Worm (Caenorhabditis elegans) whole organism, L1 larva: ENCODE data around the gene T12G3.2.

ENCODE experiments used
- F16B12.6 ChIP-seq: fragments of 150-350 bp; optimal IDR thresholded peaks from 2 replicates; lab custom pipeline; 2014; ENCODE audit warnings: missing biosample characterization, missing genetic modification characterization
- blmp-1 ChIP-seq: fragments of 150-350 bp; optimal IDR thresholded peaks from 2 replicates; lab custom pipeline; 2014; ENCODE audit warnings: missing biosample characterization, missing genetic modification characterization
- ceh-82 ChIP-seq, 3 experiments: fragments of 150-350 bp in 1 of 3; sonication (generic microtip) in 2 of 3; optimal IDR thresholded peaks; 2 replicates each; lab custom pipeline; 2014 to 2017; ENCODE audit warnings: missing biosample characterization in 3 of 3, missing genetic modification characterization in 3 of 3
- ceh-88 ChIP-seq: fragments of 200-800 bp; sonication (Bioruptor generic); IDR thresholded peaks from 2 replicates; pipeline ENCODE4 v1.3.6; 2022; ENCODE audit warnings: missing genetic modification characterization, missing compliant biosample characterization
- dpl-1 ChIP-seq, 3 experiments: fragments of 150-350 bp in 2 of 3; sonication (generic microtip) in 1 of 3; optimal IDR thresholded peaks; 2 replicates each; lab custom pipeline; 2014 to 2017; ENCODE audit warnings: missing biosample characterization in 3 of 3, missing genetic modification characterization in 3 of 3, missing genetic modification reagents in 3 of 3
- efl-1 ChIP-seq, 4 experiments: fragments of 150-350 bp; optimal IDR thresholded peaks in 3 of 4; peaks in 1 of 4; 1 replicate in 1 of 4; 2 replicates in 3 of 4; lab custom pipeline; 2014; ENCODE audit warnings: missing biosample characterization in 2 of 4, missing genetic modification characterization in 2 of 4, missing genetic modification reagents in 2 of 4
- egl-13 ChIP-seq: sonication (generic microtip); optimal IDR thresholded peaks from 2 replicates; lab custom pipeline; 2016; ENCODE audit warnings: missing genotype, missing genetic modification reagents, missing genetic modification characterization, missing compliant biosample characterization
- elt-3 ChIP-seq, 6 experiments: fragments of 150-350 bp in 1 of 6; sonication (generic microtip); optimal IDR thresholded peaks; 2 replicates each; lab custom pipeline; 2017 to 2018; ENCODE audit warnings: missing biosample characterization in 6 of 6, missing genetic modification characterization in 6 of 6, inconsistent platforms in 1 of 6
- fkh-10 ChIP-seq: sonication (generic microtip); optimal IDR thresholded peaks from 2 replicates; lab custom pipeline; 2017; ENCODE audit warnings: missing biosample characterization, missing genetic modification reagents, missing genetic modification characterization
- fkh-4 ChIP-seq: sonication (generic microtip); optimal IDR thresholded peaks from 2 replicates; lab custom pipeline; 2016; ENCODE audit warnings: missing compliant biosample characterization, missing genetic modification characterization, borderline replicate concordance
- hlh-17 ChIP-seq: fragments of 200-800 bp; sonication (Bioruptor generic); optimal IDR thresholded peaks from 2 replicates; lab custom pipeline; 2018; ENCODE audit warnings: missing genetic modification characterization, mild to moderate bottlenecking, missing compliant biosample characterization, moderate library complexity, borderline replicate concordance
- hlh-4 ChIP-seq: sonication (generic microtip); optimal IDR thresholded peaks from 2 replicates; lab custom pipeline; 2016; ENCODE audit warnings: mild to moderate bottlenecking, missing genetic modification characterization, missing compliant biosample characterization
- irx-1 ChIP-seq: sonication (generic microtip); optimal IDR thresholded peaks from 2 replicates; lab custom pipeline; 2016; ENCODE audit warnings: missing genetic modification characterization, missing compliant biosample characterization
- lin-14 ChIP-seq: fragments of 200-800 bp; sonication (Bioruptor generic); optimal IDR thresholded peaks from 2 replicates; lab custom pipeline; 2018; ENCODE audit warnings: mild to moderate bottlenecking, missing genetic modification characterization, moderate library complexity, missing compliant biosample characterization
- lin-35 ChIP-seq, 2 experiments: fragments of 150-350 bp; optimal IDR thresholded peaks; 2 replicates each; lab custom pipeline; 2014; ENCODE audit warnings: missing biosample characterization in 2 of 2, missing genetic modification characterization in 2 of 2, missing genetic modification reagents in 2 of 2
- lin-39 ChIP-seq: fragments of 150-350 bp; optimal IDR thresholded peaks from 2 replicates; lab custom pipeline; 2014; ENCODE audit warnings: missing biosample characterization, missing genetic modification reagents, missing genetic modification characterization
- lir-3 ChIP-seq: sonication (generic microtip); optimal IDR thresholded peaks from 2 replicates; lab custom pipeline; 2016; ENCODE audit warnings: mild to moderate bottlenecking, missing genetic modification characterization, moderate library complexity, missing compliant biosample characterization; ENCODE audit not compliant: poor library complexity
- mab-9 ChIP-seq: fragments of 200-800 bp; sonication (Bioruptor generic); IDR thresholded peaks from 2 replicates; pipeline ENCODE4 v1.3.6; 2022; ENCODE audit warnings: missing genetic modification reagents, missing genetic modification characterization, missing compliant biosample characterization
- mef-2 ChIP-seq: fragments of 150-350 bp; optimal IDR thresholded peaks from 2 replicates; lab custom pipeline; 2014; ENCODE audit warnings: missing biosample characterization, missing genetic modification characterization
- nhr-20 ChIP-seq: sonication (generic microtip); optimal IDR thresholded peaks from 2 replicates; lab custom pipeline; 2016; ENCODE audit warnings: mild to moderate bottlenecking, missing genetic modification characterization, missing compliant biosample characterization
- nhr-71 ChIP-seq: sonication (generic microtip); optimal IDR thresholded peaks from 2 replicates; lab custom pipeline; 2016; ENCODE audit warnings: mild to moderate bottlenecking, missing genetic modification characterization, moderate library complexity, missing compliant biosample characterization
- nhr-85 ChIP-seq: sonication (generic microtip); peaks from one replicate; lab custom pipeline; 2016; ENCODE audit warnings: missing genetic modification characterization, inconsistent platforms, missing compliant biosample characterization
- nhr-90 ChIP-seq: sonication (generic microtip); optimal IDR thresholded peaks from 2 replicates; lab custom pipeline; 2016; ENCODE audit warnings: mild to moderate bottlenecking, missing genetic modification characterization, missing compliant biosample characterization; ENCODE audit not compliant: poor library complexity
- pqm-1 ChIP-seq: sonication (generic microtip); optimal IDR thresholded peaks from 3 replicates; lab custom pipeline; 2017; ENCODE audit warnings: missing biosample characterization, missing genetic modification characterization
- rnt-1 ChIP-seq: sonication (generic microtip); optimal IDR thresholded peaks from 2 replicates; lab custom pipeline; 2016; ENCODE audit warnings: mild to moderate bottlenecking, missing genetic modification characterization, moderate library complexity, missing compliant biosample characterization
- skn-1 ChIP-seq: fragments of 150-350 bp; optimal IDR thresholded peaks from 2 replicates; lab custom pipeline; 2014; ENCODE audit warnings: missing biosample characterization, missing genetic modification characterization
- snu-23 ChIP-seq: sonication (generic microtip); optimal IDR thresholded peaks from 2 replicates; lab custom pipeline; 2016; ENCODE audit warnings: missing genetic modification characterization, missing compliant biosample characterization
- sox-4 ChIP-seq: sonication (generic microtip); optimal IDR thresholded peaks from 2 replicates; lab custom pipeline; 2016; ENCODE audit warnings: missing genetic modification characterization, missing compliant biosample characterization
- tbx-2 ChIP-seq: sonication (generic microtip); optimal IDR thresholded peaks from 2 replicates; lab custom pipeline; 2016; ENCODE audit warnings: missing genetic modification characterization, missing compliant biosample characterization
- unc-130 ChIP-seq: fragments of 150-350 bp; optimal IDR thresholded peaks from 2 replicates; lab custom pipeline; 2017; ENCODE audit warnings: missing biosample characterization, missing genetic modification characterization, inconsistent platforms
- unc-62 ChIP-seq: fragments of 150-350 bp; optimal IDR thresholded peaks from 2 replicates; lab custom pipeline; 2014; ENCODE audit warnings: missing biosample characterization, missing genetic modification reagents, missing genetic modification characterization
- unc-98 ChIP-seq: fragments of 200-800 bp; sonication (Bioruptor generic); IDR thresholded peaks from 2 replicates; pipeline ENCODE4 v1.3.6; 2022; ENCODE audit warnings: missing genetic modification characterization, missing compliant biosample characterization
- vab-15 ChIP-seq: sonication (generic microtip); optimal IDR thresholded peaks from 2 replicates; lab custom pipeline; 2017; ENCODE audit warnings: missing genotype, mild to moderate bottlenecking, missing genetic modification characterization, missing compliant biosample characterization
- xbp-1 ChIP-seq: sonication (generic microtip); optimal IDR thresholded peaks from 2 replicates; lab custom pipeline; 2016; ENCODE audit warnings: missing genetic modification characterization, missing compliant biosample characterization

Gene T12G3.2

ce11 chrIV:12029722-12030182, 17.0 kb downstream of the T12G3.2 start, which contains the start of gene T12G3.11 (continued):
- TF ChIP-seq hlh-17, result no peak
- peak; percentile 31 for TF ChIP-seq skn-1 (tag; lab: Kevin White, UChicago)
- TF ChIP-seq mab-9 (GFP tag; lab: Robert Waterston, UW), result no peak
- TF ChIP-seq egl-13 (tag; lab: Kevin White, UChicago), result no peak
- no peak for TF ChIP-seq fkh-4 (tag; lab: Kevin White, UChicago)
- peak; percentile 62 for TF ChIP-seq nhr-71 (tag; lab: Kevin White, UChicago)
- TF ChIP-seq hlh-4 (tag; lab: Kevin White, UChicago), result no peak
- no peak for TF ChIP-seq pqm-1 (tag; lab: Kevin White, UChicago)
- TF ChIP-seq unc-130 (tag; lab: Kevin White, UChicago), result no peak
- peak; percentile 3 for TF ChIP-seq lir-3 (tag; lab: Kevin White, UChicago)
- TF ChIP-seq ceh-82 (tag; optimal IDR thresholded peaks at IDR 0.05; lab: Kevin White, UChicago), result peak in 2 of 3 experiments; percentile 7 to 20
- TF ChIP-seq F16B12.6, result peak; percentile 86
- TF ChIP-seq rnt-1 (tag; lab: Kevin White, UChicago), result peak; percentile 38
- TF ChIP-seq nhr-20 (tag; lab: Kevin White, UChicago), result peak; percentile 62
- TF ChIP-seq dpl-1 (GFP tag; optimal IDR thresholded peaks at IDR 0.05; lab: Kevin White, UChicago), result peak; percentile 30 to 56 (median 39)
- peak; percentile 56 to 66 for TF ChIP-seq efl-1 (optimal IDR thresholded peaks at IDR 0.05; lab: Kevin White, UChicago)
- TF ChIP-seq efl-1 (GFP tag; optimal IDR thresholded peaks at IDR 0.05 in 1 of 2; lab: Kevin White, UChicago), result peak; percentile 67 to 93
- no peak for TF ChIP-seq fkh-10 (GFP tag; lab: Kevin White, UChicago)
- TF ChIP-seq tbx-2, result peak; percentile 49
- TF ChIP-seq ceh-88, result no peak
- TF ChIP-seq snu-23 (GFP tag; lab: Kevin White, UChicago), result peak; percentile 75
- peak; percentile 57 for TF ChIP-seq xbp-1 (tag; lab: Kevin White, UChicago)
- no peak for TF ChIP-seq lin-39 (tag; lab: Kevin White, UChicago)

DNA sequence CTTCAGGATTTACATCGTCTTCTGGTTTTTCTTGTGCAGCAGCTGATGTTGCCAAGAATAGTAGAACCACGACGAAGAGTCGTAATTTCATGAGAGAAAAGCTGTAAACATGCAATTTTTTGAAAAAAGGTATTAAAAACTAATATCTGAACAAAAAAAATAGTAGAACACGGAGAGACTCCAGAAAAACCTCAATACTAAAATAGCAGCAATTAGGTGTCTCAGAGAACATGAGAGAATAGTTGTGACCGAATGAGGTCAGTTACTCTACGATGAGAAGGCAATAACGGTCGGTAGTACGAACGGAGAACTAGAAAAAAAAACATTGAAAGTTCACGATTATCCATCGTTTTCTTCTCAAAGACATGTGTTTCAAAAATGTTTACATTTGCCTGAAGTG, 17.7 kb downstream of the T12G3.2 start, which contains the start of gene tgn-38:
Gene tgn-38 (minus strand): TSS at position 101 of the 400 bp plus-strand sequence.
- TF ChIP-seq vab-15 (tag; lab: Kevin White, UChicago) (no peak), mef-2 (tag; lab: Kevin White, UChicago) (no peak), unc-62 (GFP tag; lab: Kevin White, UChicago) (no peak)
- TF ChIP-seq, all 84 proteins: peak for 0

- TF ChIP-seq tbx-2 (peak; percentile 9), blmp-1 (peak; percentile 58), lin-39 (tag; lab: Kevin White, UChicago) (peak; percentile 14), irx-1 (peak; percentile 37), snu-23 (GFP tag; lab: Kevin White, UChicago) (peak; percentile 37), unc-98 (no peak), hlh-17 (no peak), rnt-1 (tag; lab: Kevin White, UChicago) (no peak), lin-14 (GFP tag; lab: Kevin White, UChicago) (peak; percentile 79), nhr-85 (tag; lab: Kevin White, UChicago) (peak; percentile 94), lir-3 (tag; lab: Kevin White, UChicago) (no peak), elt-3 (tag; optimal IDR thresholded peaks at IDR 0.05; lab: Kevin White, UChicago) (peak in 5 of 6 experiments; percentile 6 to 64 (median 52)), nhr-20 (tag; lab: Kevin White, UChicago) (peak; percentile 66), lin-35 (GFP tag; optimal IDR thresholded peaks at IDR 0.05; lab: Kevin White, UChicago) (peak in 1 of 2 experiments; percentile 10), egl-13 (tag; lab: Kevin White, UChicago) (no peak), nhr-90 (tag; lab: Kevin White, UChicago) (peak; percentile 43), nhr-71 (tag; lab: Kevin White, UChicago) (peak; percentile 75)
- TF ChIP-seq, all 84 proteins: peak for 12
Observed at ce11 chrIV:12021360-12021759, 25.4 kb downstream of the T12G3.2 start.

ce11 chrIV:12018920-12019319, 27.8 kb downstream of the T12G3.2 start:
- TF ChIP-seq sox-4 (tag; lab: Kevin White, UChicago) (no peak), nhr-85 (tag; lab: Kevin White, UChicago) (peak; percentile 48), blmp-1 (peak; percentile 74), hlh-17 (no peak)
